Worm (Caenorhabditis elegans): ENCODE data around the gene K07F5.8.

- TF ChIP-seq nhr-76 (tag; optimal IDR thresholded peaks at IDR 0.05) (no peak), lin-15B (tag; optimal IDR thresholded peaks at IDR 0.05) (peak; percentile 78), ztf-4 (tag; optimal IDR thresholded peaks at IDR 0.05) (no peak), egl-5 (tag; optimal IDR thresholded peaks at IDR 0.05) (peak; percentile 64), ama-1 (optimal IDR thresholded peaks at IDR 0.05) (no peak), elt-1 (tag; optimal IDR thresholded peaks at IDR 0.05) (no peak), unc-62 (GFP tag; optimal IDR thresholded peaks at IDR 0.05) (no peak), snpc-4 (tag; optimal IDR thresholded peaks at IDR 0.05) (peak; percentile 61)
Measured at ce11 chrIV:9884257-9884656, 34.7 kb upstream of the K07F5.8 start, which contains the start of the genes prp-18 and mccc-1.
